Fruit fly (Drosophila melanogaster): ENCODE data around the gene CG46320.
A peak's percentile ranks its signal among the peaks of the same experiment; 100 is the strongest.

Gene CG46320

DNA sequence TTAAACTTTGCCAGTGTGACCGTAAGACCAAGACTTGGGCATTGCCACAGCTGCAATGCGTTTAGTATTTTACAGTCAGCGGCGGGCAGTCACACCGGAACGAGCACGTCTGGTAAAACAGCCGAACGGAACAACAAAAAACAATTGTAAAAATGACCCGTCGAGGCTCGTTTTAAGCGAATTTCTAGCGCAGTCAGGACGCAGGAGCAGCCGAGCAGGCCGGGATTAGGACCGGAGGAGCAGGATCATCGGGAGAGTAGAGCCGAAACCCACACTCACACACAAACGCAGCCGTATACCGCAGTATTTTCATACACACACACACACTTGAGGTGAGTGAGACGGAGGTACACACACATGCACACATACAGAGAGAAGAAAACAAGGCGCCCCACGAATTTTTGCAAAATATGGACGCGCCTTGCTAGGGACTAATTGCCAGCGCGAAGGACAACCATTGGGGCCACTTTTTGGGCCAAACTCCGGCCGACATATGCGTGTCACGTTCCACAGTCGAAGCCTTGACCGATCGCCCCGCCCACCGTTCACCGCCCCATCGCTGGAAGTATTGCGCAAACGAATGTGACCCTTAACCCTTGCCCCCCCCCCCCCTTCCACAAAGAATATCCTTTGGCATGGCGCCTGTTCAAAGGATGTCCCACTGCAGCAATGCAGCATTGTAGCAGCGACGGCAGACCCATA lies 89.1 kb downstream of the CG46320 start, which contains the start of gene Usp47 (continued):
- 0 out of 3 replicates have a peak, but pooled peaks have one; percentile 6 for TF ChIP-seq dysf (GFP tag; IDR thresholded peaks at IDR 0.05)
- TF ChIP-seq CG6791 (GFP tag; IDR thresholded peaks at IDR 0.05; ENCODE audit: partially characterized antibody): 0 out of 3 replicates have a peak, but pooled peaks have one; percentile 31
- TF ChIP-seq Kr (GFP tag; optimal IDR thresholded peaks at IDR 0.05): no peak
- TF ChIP-seq D (optimal IDR thresholded peaks at IDR 0.05): peak; percentile 58
- TF ChIP-seq D (GFP tag; optimal IDR thresholded peaks at IDR 0.05): no peak
- TF ChIP-seq Rfx (GFP tag; IDR thresholded peaks at IDR 0.05): no peak
- TF ChIP-seq CG13894 (tag; optimal IDR thresholded peaks at IDR 0.05): peak; percentile 29
- peak; percentile 32 for TF ChIP-seq CG2712 (tag; optimal IDR thresholded peaks at IDR 0.05)
- no peak for TF ChIP-seq CG17385 (GFP tag; optimal IDR thresholded peaks at IDR 0.05)
- no peak for TF ChIP-seq C15 (GFP tag; IDR thresholded peaks at IDR 0.05)
- no peak for TF ChIP-seq CG31441 (GFP tag; IDR thresholded peaks at IDR 0.05)
- peak; percentile 21 for TF ChIP-seq CG10543 (GFP tag; optimal IDR thresholded peaks at IDR 0.05)
- peak; percentile 41; the same call in 1 of the 2 replicates for TF ChIP-seq Bgb (GFP tag; IDR thresholded peaks at IDR 0.05; ENCODE audit: partially characterized antibody)
- peak; percentile 43 for TF ChIP-seq CrebB (tag; optimal IDR thresholded peaks at IDR 0.05)
- no peak for TF ChIP-seq CG3995 (GFP tag; optimal IDR thresholded peaks at IDR 0.05)
- 0 out of 2 replicates have a peak, but pooled peaks have one; percentile 17 for TF ChIP-seq seq (GFP tag; IDR thresholded peaks at IDR 0.05)
- TF ChIP-seq trem (tag; optimal IDR thresholded peaks at IDR 0.05): peak; percentile 45
- no peak for TF ChIP-seq gt (GFP tag; IDR thresholded peaks at IDR 0.05)
- TF ChIP-seq Dip2 (GFP tag; IDR thresholded peaks at IDR 0.05): no peak
- TF ChIP-seq CG4282 (GFP tag; optimal IDR thresholded peaks at IDR 0.05): no peak
- no peak for TF ChIP-seq Elba2 (GFP tag; optimal IDR thresholded peaks at IDR 0.05)
- no peak for TF ChIP-seq Hmx (GFP tag; optimal IDR thresholded peaks at IDR 0.05)
- peak; percentile 59 for TF ChIP-seq Jarid2 (GFP tag; optimal IDR thresholded peaks at IDR 0.05)
- peak; percentile 72 for TF ChIP-seq YL-1 (GFP tag; optimal IDR thresholded peaks at IDR 0.05)
- TF ChIP-seq Dp (GFP tag; optimal IDR thresholded peaks at IDR 0.05): peak; percentile 54
- TF ChIP-seq Trl (optimal IDR thresholded peaks at IDR 0.05): no peak
- TF ChIP-seq Trl (GFP tag; optimal IDR thresholded peaks at IDR 0.05): no peak
- TF ChIP-seq B-H1 (GFP tag; IDR thresholded peaks at IDR 0.05): no peak
- TF ChIP-seq amos (GFP tag; IDR thresholded peaks at IDR 0.05; ENCODE audit: partially characterized antibody): peak; percentile 27; the same call in 1 of the 2 replicates
- TF ChIP-seq NC2β (GFP tag; optimal IDR thresholded peaks at IDR 0.05): peak; percentile 34
- no peak for TF ChIP-seq slp2 (GFP tag; optimal IDR thresholded peaks at IDR 0.05)

DNA sequence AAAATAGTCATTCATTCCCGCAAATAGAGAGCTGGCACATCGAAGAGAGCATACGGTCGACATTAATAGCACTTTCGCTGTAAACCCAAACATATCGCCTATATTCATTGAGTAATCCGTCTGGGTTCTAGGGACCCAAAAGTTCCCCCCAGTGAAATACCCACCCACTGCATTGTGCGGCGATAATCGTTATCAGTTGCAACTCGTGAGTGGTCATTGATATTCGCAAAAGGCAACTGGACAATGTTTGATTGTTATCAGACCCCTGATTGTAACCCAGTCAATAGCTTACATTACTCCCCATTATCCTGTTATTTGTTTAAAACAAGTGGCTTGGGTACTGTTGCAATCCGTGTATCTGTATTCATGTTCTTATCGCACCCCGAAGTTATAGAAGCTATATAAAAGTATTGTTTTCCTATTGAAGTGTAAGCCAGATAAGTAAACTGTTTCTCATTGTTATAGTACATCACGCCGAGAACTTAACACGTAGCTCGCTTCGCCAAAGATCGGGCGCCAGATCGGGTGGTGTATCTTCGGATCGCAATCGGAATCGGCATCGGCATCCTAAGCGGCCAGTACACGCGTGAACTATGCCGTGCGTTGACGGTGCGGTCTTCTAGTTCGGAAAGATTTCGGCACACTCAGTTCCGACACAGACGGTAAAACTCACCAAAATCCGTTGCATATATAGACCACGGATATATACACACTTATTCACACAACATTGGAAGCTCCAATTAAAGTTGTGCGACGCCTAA lies 89.9 kb downstream of the CG46320 start:
- TF ChIP-seq Deaf1 (tag; optimal IDR thresholded peaks at IDR 0.05): peak; percentile 96
- TF ChIP-seq Rfx (GFP tag; IDR thresholded peaks at IDR 0.05): no peak
- TF ChIP-seq Jarid2 (GFP tag; optimal IDR thresholded peaks at IDR 0.05): no peak
- TF ChIP-seq CG34376 (GFP tag; optimal IDR thresholded peaks at IDR 0.05): peak; percentile 3
- TF ChIP-seq CG14014 (GFP tag; IDR thresholded peaks at IDR 0.05): no peak
- no peak for TF ChIP-seq Bdp1 (GFP tag; optimal IDR thresholded peaks at IDR 0.05)
- no peak for TF ChIP-seq CG4424 (GFP tag; optimal IDR thresholded peaks at IDR 0.05)
- peak; percentile 30 for TF ChIP-seq sug (tag; optimal IDR thresholded peaks at IDR 0.05)
- TF ChIP-seq gro (GFP tag; optimal IDR thresholded peaks at IDR 0.05): peak; percentile 3
- peak; percentile 48 for TF ChIP-seq Med (GFP tag)
- TF ChIP-seq E2f2 (GFP tag; IDR thresholded peaks at IDR 0.05): peak; percentile 7; the same call in 1 of the 2 replicates
- TF ChIP-seq CG13775 (GFP tag; optimal IDR thresholded peaks at IDR 0.05): no peak
- TF ChIP-seq CG9932 (GFP tag; IDR thresholded peaks at IDR 0.05): 0 out of 2 replicates have a peak, but pooled peaks have one; percentile 6
- TF ChIP-seq grn (GFP tag; optimal IDR thresholded peaks at IDR 0.05): peak; percentile 60
- TF ChIP-seq CG18011 (GFP tag; optimal IDR thresholded peaks at IDR 0.05): no peak
- no peak for TF ChIP-seq h (optimal IDR thresholded peaks at IDR 0.05)
- TF ChIP-seq CG10543 (GFP tag; optimal IDR thresholded peaks at IDR 0.05): peak; percentile 18
- TF ChIP-seq B-H2 (GFP tag; optimal IDR thresholded peaks at IDR 0.05): peak; percentile 16
- TF ChIP-seq Hr78 (GFP tag; optimal IDR thresholded peaks at IDR 0.05): peak in 1 of 2 experiments; percentile 47
